Fruit fly (Drosophila melanogaster) whole organism, embryonic: ENCODE measurements around the gene ND-24.

Experiments used
- Abd-B ChIP-seq: fragments of 200-800 bp; sonication (Bioruptor generic); optimal IDR thresholded peaks from 2 replicates; lab custom pipeline; 2018; ENCODE audit warnings: missing biosample characterization, mild to moderate bottlenecking, missing genetic modification characterization, moderate library complexity
- Awh ChIP-seq: fragments of 200-800 bp; sonication (Bioruptor generic); IDR thresholded peaks from 2 replicates; pipeline ENCODE4, ENCODE4 v1.3.6; 2022; ENCODE audit warnings: missing biosample characterization, missing genetic modification characterization
- B-H2 ChIP-seq: fragments of 200-800 bp; sonication (Bioruptor generic); optimal IDR thresholded peaks from 2 replicates; lab custom pipeline; 2018; ENCODE audit warnings: missing biosample characterization, mild to moderate bottlenecking, missing genetic modification characterization
- CG10209 ChIP-seq: fragments of 200-800 bp; sonication (Bioruptor generic); optimal IDR thresholded peaks from 3 replicates; lab custom pipeline; 2017; ENCODE audit warnings: missing biosample characterization, mild to moderate bottlenecking, missing genetic modification characterization, missing genetic modification reagents
- CG11560 ChIP-seq: fragments of 200-800 bp; sonication (Bioruptor generic); IDR thresholded peaks from 3 replicates; pipeline ENCODE4 v1.3.6; 2022; ENCODE audit warnings: missing biosample characterization, missing genetic modification characterization
- CG11723 ChIP-seq: fragments of 200-800 bp; sonication (Bioruptor generic); optimal IDR thresholded peaks from 2 replicates; lab custom pipeline; 2017; ENCODE audit warnings: missing biosample characterization, mild to moderate bottlenecking, missing genetic modification characterization
- CG18476 ChIP-seq: fragments of 200-800 bp; sonication (Bioruptor generic); optimal IDR thresholded peaks from 2 replicates; lab custom pipeline; 2016; ENCODE audit warnings: missing biosample characterization, mild to moderate bottlenecking, missing genetic modification characterization
- CG2116 ChIP-seq: fragments of 200-800 bp; sonication (Bioruptor generic); optimal IDR thresholded peaks from 3 replicates; lab custom pipeline; 2018; ENCODE audit warnings: missing biosample characterization, mild to moderate bottlenecking, missing genetic modification characterization
- CG2199 ChIP-seq: fragments of 200-800 bp; sonication (Bioruptor generic); IDR thresholded peaks from 3 replicates; pipeline ENCODE4 v1.3.6; 2022; ENCODE audit warnings: missing biosample characterization, missing genetic modification characterization
- CG32767 ChIP-seq: fragments of 200-800 bp; sonication (Bioruptor generic); IDR thresholded peaks from 2 replicates; pipeline ENCODE4 v1.3.6; 2022; ENCODE audit warnings: missing biosample characterization, missing genetic modification characterization
- CG33213 ChIP-seq: fragments of 200-800 bp; sonication (Bioruptor generic); optimal IDR thresholded peaks from 3 replicates; lab custom pipeline; 2016; ENCODE audit warnings: missing biosample characterization, missing genetic modification characterization
- CG42726 ChIP-seq: fragments of 200-800 bp; sonication (Bioruptor generic); IDR thresholded peaks from 2 replicates; pipeline ENCODE4 v1.3.6; 2022; ENCODE audit warnings: missing biosample characterization, missing genetic modification characterization; ENCODE audit not compliant: partially characterized antibody
- CG4424 ChIP-seq: fragments of 200-800 bp; sonication (Bioruptor generic); optimal IDR thresholded peaks from 3 replicates; lab custom pipeline; 2016; ENCODE audit warnings: missing biosample characterization, missing genetic modification characterization
- CG7987 ChIP-seq: fragments of 200-800 bp; sonication (Bioruptor generic); optimal IDR thresholded peaks from 2 replicates; lab custom pipeline; 2018; ENCODE audit warnings: missing biosample characterization, mild to moderate bottlenecking, missing genetic modification characterization, moderate library complexity
- CG8281 ChIP-seq: fragments of 200-800 bp; sonication (Bioruptor generic); optimal IDR thresholded peaks from 2 replicates; lab custom pipeline; 2018; ENCODE audit warnings: missing biosample characterization, mild to moderate bottlenecking, missing genetic modification characterization, moderate library complexity
- CG8359 ChIP-seq: fragments of 200-800 bp; sonication (Bioruptor generic); optimal IDR thresholded peaks from 2 replicates; lab custom pipeline; 2017; ENCODE audit warnings: missing biosample characterization, mild to moderate bottlenecking, missing genetic modification characterization, borderline replicate concordance
- CG8765 ChIP-seq: fragments of 200-800 bp; sonication (Bioruptor generic); IDR thresholded peaks from 2 replicates; pipeline ENCODE4 v1.3.6; 2022; ENCODE audit warnings: missing biosample characterization, missing genetic modification characterization
- D19B ChIP-seq: fragments of 200-800 bp; sonication (Bioruptor generic); optimal IDR thresholded peaks from 2 replicates; lab custom pipeline; 2017; ENCODE audit warnings: missing biosample characterization, mild to moderate bottlenecking, missing genetic modification characterization
- Dll ChIP-seq: fragments of 200-800 bp; sonication (Bioruptor generic); IDR thresholded peaks from 4 replicates; pipeline ENCODE4 v1.3.6; 2022; ENCODE audit warnings: missing biosample characterization, missing genetic modification characterization; ENCODE audit not compliant: partially characterized antibody
- Jarid2 ChIP-seq: fragments of 200-800 bp; sonication (Bioruptor generic); optimal IDR thresholded peaks from 3 replicates; lab custom pipeline; 2017; ENCODE audit warnings: mild to moderate bottlenecking, missing biosample characterization, missing genetic modification reagents, missing genetic modification characterization
- Lim3 ChIP-seq: fragments of 200-800 bp; sonication (Bioruptor generic); IDR thresholded peaks from 2 replicates; pipeline ENCODE4 v1.3.6; 2022; ENCODE audit warnings: missing biosample characterization, missing genetic modification characterization
- NC2β ChIP-seq: fragments of 200-800 bp; sonication (Bioruptor generic); optimal IDR thresholded peaks from 2 replicates; lab custom pipeline; 2016; ENCODE audit warnings: missing biosample characterization, missing genetic modification characterization
- Nf-YC ChIP-seq: fragments of 200-800 bp; optimal IDR thresholded peaks from 3 replicates; lab custom pipeline; 2019; ENCODE audit warnings: missing biosample characterization, mild to moderate bottlenecking, missing genetic modification characterization, moderate library complexity
- Oli ChIP-seq: fragments of 200-800 bp; sonication (Bioruptor generic); optimal IDR thresholded peaks from 2 replicates; lab custom pipeline; 2018; ENCODE audit warnings: missing biosample characterization, mild to moderate bottlenecking, missing genetic modification characterization, moderate library complexity
- Ptx1 ChIP-seq: fragments of 200-800 bp; sonication (Bioruptor generic); IDR thresholded peaks from 2 replicates; pipeline ENCODE4 v1.3.6; 2022; ENCODE audit warnings: missing biosample characterization, missing genetic modification characterization
- Sox102F ChIP-seq: fragments of 200-800 bp; sonication (Bioruptor generic); optimal IDR thresholded peaks from 2 replicates; lab custom pipeline; 2018; ENCODE audit warnings: missing biosample characterization, mild to moderate bottlenecking, missing genetic modification characterization, moderate library complexity
- Stat92E ChIP-seq, 3 experiments: fragments of >200 bp in 2 of 3; fragments of 200-800 bp in 1 of 3; sonication (Bioruptor generic) in 1 of 3; optimal IDR thresholded peaks; 2 replicates each; lab custom pipeline; 2017 to 2019; ENCODE audit warnings: missing biosample characterization in 3 of 3, missing genetic modification characterization in 3 of 3, mild to moderate bottlenecking in 1 of 3, moderate library complexity in 1 of 3
- TFAM ChIP-seq: fragments of 200-800 bp; sonication (Bioruptor generic); optimal IDR thresholded peaks from 2 replicates; lab custom pipeline; 2017; ENCODE audit warnings: missing biosample characterization, missing genetic modification characterization, inconsistent platforms
- aop ChIP-seq: fragments of 200-800 bp; sonication (Bioruptor generic); IDR thresholded peaks from 2 replicates; pipeline ENCODE4 v1.3.6; 2022; ENCODE audit warnings: missing biosample characterization, missing genetic modification characterization
- bcd ChIP-seq: fragments of 200-800 bp; sonication (Bioruptor generic); optimal IDR thresholded peaks from 2 replicates; lab custom pipeline; 2017; ENCODE audit warnings: missing biosample characterization, mild to moderate bottlenecking, missing genetic modification characterization
- caup ChIP-seq: fragments of 200-800 bp; sonication (Bioruptor generic); optimal IDR thresholded peaks from 3 replicates; lab custom pipeline; 2017; ENCODE audit warnings: missing biosample characterization, mild to moderate bottlenecking, missing genetic modification characterization, moderate library complexity; ENCODE audit not compliant: severe bottlenecking
- chm ChIP-seq: fragments of 200-800 bp; sonication (Bioruptor generic); IDR thresholded peaks from 2 replicates; pipeline ENCODE4 v1.3.6; 2022; ENCODE audit warnings: missing biosample characterization, missing genetic modification characterization
- crc ChIP-seq: fragments of 200-800 bp; sonication (Bioruptor generic); optimal IDR thresholded peaks from 2 replicates; lab custom pipeline; 2016; ENCODE audit warnings: missing biosample characterization, missing genetic modification characterization
- cwo ChIP-seq: fragments of 200-800 bp; sonication (Bioruptor generic); optimal IDR thresholded peaks from 3 replicates; lab custom pipeline; 2017; ENCODE audit warnings: missing biosample characterization, missing genetic modification characterization, mild to moderate bottlenecking, moderate library complexity, missing genetic modification reagents
- esg ChIP-seq: fragments of 200-800 bp; sonication (Bioruptor generic); conservative IDR thresholded peaks from 2 replicates; pipeline ENCODE4 v1.3.6; 2022; ENCODE audit warnings: missing biosample characterization, missing genetic modification characterization
- fd3F ChIP-seq: fragments of 200-800 bp; sonication (Bioruptor generic); optimal IDR thresholded peaks from 2 replicates; lab custom pipeline; 2018; ENCODE audit warnings: missing biosample characterization, mild to moderate bottlenecking, missing genetic modification characterization, moderate library complexity
- hbn ChIP-seq: fragments of 200-800 bp; sonication (Bioruptor generic); IDR thresholded peaks from 2 replicates; pipeline ENCODE4 v1.3.6; 2022; ENCODE audit warnings: missing biosample characterization, missing genetic modification characterization; ENCODE audit not compliant: partially characterized antibody
- lab ChIP-seq: fragments of 200-800 bp; sonication (Bioruptor generic); optimal IDR thresholded peaks from 3 replicates; lab custom pipeline; 2017; ENCODE audit warnings: missing biosample characterization, missing genetic modification characterization, mild to moderate bottlenecking, moderate library complexity, missing genetic modification reagents
- lilli ChIP-seq: fragments of 200-800 bp; sonication (Bioruptor generic); optimal IDR thresholded peaks from 3 replicates; lab custom pipeline; 2016; ENCODE audit warnings: missing biosample characterization, missing genetic modification characterization
- lola ChIP-seq, 3 experiments: fragments of >200 bp in 2 of 3; fragments of 200-800 bp in 1 of 3; sonication (Bioruptor generic) in 1 of 3; optimal IDR thresholded peaks; 2 replicates each; lab custom pipeline; 2017 to 2019; ENCODE audit warnings: missing biosample characterization in 3 of 3, missing genetic modification characterization in 3 of 3, mild to moderate bottlenecking in 1 of 3, moderate library complexity in 1 of 3
- lov ChIP-seq, 2 experiments: fragments of 200-800 bp in 1 of 2; fragments of >200 bp in 1 of 2; sonication (Bioruptor generic) in 1 of 2; IDR thresholded peaks in 1 of 2; optimal IDR thresholded peaks in 1 of 2; 2 replicates in 1 of 2; 3 replicates in 1 of 2; pipeline versions ENCODE4 v1.3.6 to Lab custom; 2017 to 2022; ENCODE audit warnings: missing biosample characterization in 1 of 2, missing genetic modification characterization in 1 of 2
- luna ChIP-seq: fragments of 200-800 bp; sonication (Bioruptor generic); optimal IDR thresholded peaks from 2 replicates; lab custom pipeline; 2016; ENCODE audit warnings: missing biosample characterization, missing genetic modification characterization
- nerfin-1 ChIP-seq: fragments of 200-800 bp; sonication (Bioruptor generic); optimal IDR thresholded peaks from 3 replicates; lab custom pipeline; 2019; ENCODE audit warnings: missing biosample characterization, mild to moderate bottlenecking, missing genetic modification characterization, moderate library complexity
- nmo ChIP-seq: fragments of 200-800 bp; sonication (Bioruptor generic); optimal IDR thresholded peaks from 2 replicates; lab custom pipeline; 2018; ENCODE audit warnings: missing biosample characterization, mild to moderate bottlenecking, missing genetic modification characterization, moderate library complexity
- p53 ChIP-seq: fragments of 200-800 bp; sonication (Bioruptor generic); optimal IDR thresholded peaks from 2 replicates; lab custom pipeline; 2016; ENCODE audit warnings: missing biosample characterization, missing genetic modification characterization
- salm ChIP-seq: fragments of 200-800 bp; sonication (Bioruptor generic); optimal IDR thresholded peaks from 2 replicates; lab custom pipeline; 2018; ENCODE audit warnings: missing biosample characterization, mild to moderate bottlenecking, missing genetic modification characterization
- sna ChIP-seq: fragments of 200-800 bp; sonication (Bioruptor generic); IDR thresholded peaks from 2 replicates; pipeline ENCODE4 v1.3.6; 2022; ENCODE audit warnings: missing biosample characterization, missing genetic modification characterization; ENCODE audit not compliant: partially characterized antibody
- sob ChIP-seq: fragments of 200-800 bp; sonication (Bioruptor generic); IDR thresholded peaks from 2 replicates; pipeline ENCODE4 v1.3.6; 2022; ENCODE audit warnings: missing biosample characterization, missing genetic modification characterization

The ND-24 gene

DNA sequence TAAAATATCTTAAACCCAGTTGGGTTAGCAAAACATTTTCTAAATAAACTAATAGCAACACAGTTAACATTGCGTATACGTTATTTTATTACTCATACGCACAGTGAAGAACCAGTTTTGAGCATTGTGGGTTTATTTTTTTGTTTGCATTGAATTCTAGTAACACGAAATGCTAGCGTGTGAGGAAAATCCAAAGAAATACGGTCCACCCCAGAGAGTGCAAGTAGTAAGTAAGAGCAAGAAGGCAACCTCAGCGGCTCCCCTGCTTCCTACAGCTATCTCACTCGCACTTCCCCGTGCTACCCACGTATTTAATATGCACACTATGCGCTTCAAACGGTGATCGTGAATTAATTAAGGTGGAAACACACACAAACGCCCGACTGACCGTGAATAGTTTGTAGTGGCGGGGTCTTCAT, 6.9 kb upstream of the ND-24 start (continued):
- peak; percentile 87 for TF ChIP-seq CG10209 (GFP tag; lab: Kevin White, UChicago)
- no peak for TF ChIP-seq Dll (GFP tag; lab: Robert Waterston, UW)
- TF ChIP-seq aop, result no peak
- no peak for TF ChIP-seq sna (GFP tag; lab: Robert Waterston, UW)
- peak; percentile 13 for TF ChIP-seq TFAM (GFP tag; lab: Kevin White, UChicago)
- no peak for TF ChIP-seq lov (optimal IDR thresholded peaks at IDR 0.05; lab: Kevin White, UChicago)
- no peak for TF ChIP-seq lov (GFP tag; IDR thresholded peaks at IDR 0.05; lab: Robert Waterston, UW)
- TF ChIP-seq hbn (GFP tag; lab: Robert Waterston, UW), result no peak
- TF ChIP-seq nmo (GFP tag; lab: Kevin White, UChicago), result peak; percentile 91
- TF ChIP-seq esg, result peak; percentile 77
- no peak for TF ChIP-seq Stat92E (GFP tag; optimal IDR thresholded peaks at IDR 0.05; lab: Kevin White, UChicago)
- TF ChIP-seq B-H2 (GFP tag; lab: Kevin White, UChicago), result peak; percentile 57
- peak; percentile 53 for TF ChIP-seq luna (GFP tag; lab: Kevin White, UChicago)
- TF ChIP-seq CG18476 (GFP tag; lab: Kevin White, UChicago), result peak; percentile 74
- TF ChIP-seq Oli, result peak; percentile 92
- TF ChIP-seq fd3F (GFP tag; lab: Kevin White, UChicago), result peak; percentile 89
- peak; percentile 88 for TF ChIP-seq CG7987 (GFP tag; lab: Kevin White, UChicago)
- peak; percentile 40 for TF ChIP-seq CG2116 (GFP tag; lab: Kevin White, UChicago)
- TF ChIP-seq Awh (GFP tag; lab: Robert Waterston, UW), result peak; percentile 62; the same call in 1 of the 2 replicates
- peak; percentile 92 for TF ChIP-seq salm (tag; lab: Kevin White, UChicago)
- no peak for TF ChIP-seq CG42726 (GFP tag; lab: Robert Waterston, UW)
- peak; percentile 83 for TF ChIP-seq cwo (GFP tag; lab: Kevin White, UChicago)
- peak; percentile 90 for TF ChIP-seq Sox102F (GFP tag; lab: Kevin White, UChicago)
- peak; percentile 93 for TF ChIP-seq lab
- TF ChIP-seq caup (GFP tag; lab: Kevin White, UChicago), result peak; percentile 83
- peak; percentile 55 for TF ChIP-seq NC2β (GFP tag; lab: Kevin White, UChicago)
- peak; percentile 65 for TF ChIP-seq sob (GFP tag; lab: Robert Waterston, UW)
- peak; percentile 82 for TF ChIP-seq CG4424 (GFP tag; lab: Kevin White, UChicago)
- TF ChIP-seq bcd (GFP tag; lab: Kevin White, UChicago), result peak; percentile 85
- TF ChIP-seq nerfin-1, result peak; percentile 86
- 0 out of 3 replicates have a peak, but pooled peaks have one; percentile 31 for TF ChIP-seq CG2199 (GFP tag; lab: Robert Waterston, UW)
- TF ChIP-seq p53 (GFP tag; lab: Kevin White, UChicago), result no peak
- TF ChIP-seq chm (GFP tag; lab: Robert Waterston, UW), result peak; percentile 61
- peak; percentile 67 for TF ChIP-seq Jarid2 (GFP tag; lab: Kevin White, UChicago)
- TF ChIP-seq lilli (GFP tag; lab: Kevin White, UChicago), result peak; percentile 87
- peak; percentile 80 for TF ChIP-seq D19B (GFP tag; lab: Kevin White, UChicago)
- peak; percentile 83 for TF ChIP-seq CG11723 (GFP tag; lab: Kevin White, UChicago)
- TF ChIP-seq crc, result peak; percentile 71
- peak; percentile 54 for TF ChIP-seq CG32767
- peak in 1 of 3 experiments; percentile 48 for TF ChIP-seq lola (GFP tag; optimal IDR thresholded peaks at IDR 0.05; lab: Kevin White, UChicago)
- peak; percentile 62 for TF ChIP-seq Abd-B (GFP tag; lab: Kevin White, UChicago)
- TF ChIP-seq Nf-YC, result peak; percentile 85
- peak; percentile 51 for TF ChIP-seq CG33213
- TF ChIP-seq CG11560 (tag; lab: Robert Waterston, UW), result peak; percentile 34; the same call in 2 of the 3 replicates
- peak; percentile 25; the same call in 1 of the 2 replicates for TF ChIP-seq Lim3 (GFP tag; lab: Robert Waterston, UW)
- peak; percentile 68 for TF ChIP-seq CG8281
- peak; percentile 85 for TF ChIP-seq Ptx1 (GFP tag; lab: Robert Waterston, UW)
- TF ChIP-seq CG8765 (GFP tag; lab: Robert Waterston, UW), result peak; percentile 16; the same call in 1 of the 2 replicates
- TF ChIP-seq CG8359, result peak; percentile 48
